Worm (Caenorhabditis elegans) whole organism, L4 larva: ENCODE results near the gene H37A05.2.

Experiments used
- D1046.2 ChIP-seq: fragments of 200-800 bp; sonication (Bioruptor generic); IDR thresholded peaks from 2 replicates; pipeline ENCODE4 v1.3.6; 2022; ENCODE audit warnings: missing genetic modification characterization, missing compliant biosample characterization
- F10B5.3 ChIP-seq: sonication (generic microtip); optimal IDR thresholded peaks from 2 replicates; lab custom pipeline; 2016; ENCODE audit warnings: mild to moderate bottlenecking, missing genetic modification characterization, missing compliant biosample characterization
- F44E2.7 ChIP-seq: fragments of 200-800 bp; sonication (Bioruptor generic); IDR thresholded peaks from 2 replicates; pipeline ENCODE4 v2.1.2; 2022; ENCODE audit warnings: missing genetic modification characterization, missing compliant biosample characterization
- F49E8.2 ChIP-seq: sonication (generic microtip); optimal IDR thresholded peaks from 2 replicates; lab custom pipeline; 2016; ENCODE audit warnings: missing compliant biosample characterization, mild to moderate bottlenecking, missing genetic modification characterization, borderline replicate concordance
- R02D3.7 ChIP-seq: fragments of 150-350 bp; sonication (generic microtip); optimal IDR thresholded peaks from 3 replicates; lab custom pipeline; 2014; ENCODE audit warnings: missing biosample characterization, missing genetic modification characterization
- T20F7.1 ChIP-seq: fragments of 200-800 bp; sonication (Bioruptor generic); optimal IDR thresholded peaks from 2 replicates; lab custom pipeline; 2018; ENCODE audit warnings: mild to moderate bottlenecking, missing genetic modification characterization, missing compliant biosample characterization
- Y105C5A.15 ChIP-seq: fragments of 200-800 bp; sonication (Bioruptor generic); IDR thresholded peaks from 2 replicates; pipeline ENCODE4 v1.3.6; 2022; ENCODE audit warnings: missing genetic modification characterization, missing compliant biosample characterization
- Y48G9A.11 ChIP-seq: fragments of 200-800 bp; sonication (Bioruptor generic); IDR thresholded peaks from 2 replicates; pipeline ENCODE4 v1.3.6; 2022; ENCODE audit warnings: missing genetic modification reagents, missing genetic modification characterization, missing compliant biosample characterization
- Y75B8A.6 ChIP-seq: fragments of 200-800 bp; sonication (Bioruptor generic); IDR thresholded peaks from 2 replicates; pipeline ENCODE4 v1.3.6; 2022; ENCODE audit warnings: missing genetic modification reagents, missing genetic modification characterization, missing compliant biosample characterization
- ZK546.5 ChIP-seq, 2 experiments: sonication (generic microtip); optimal IDR thresholded peaks; 2 replicates each; lab custom pipeline; 2017; ENCODE audit warnings: missing biosample characterization in 2 of 2, missing genetic modification characterization in 2 of 2
- aha-1 ChIP-seq: fragments of 150-350 bp; peaks from one replicate; lab custom pipeline; 2014; ENCODE audit warnings: missing biosample characterization, missing genetic modification characterization
- aly-2 ChIP-seq: sonication (generic microtip); optimal IDR thresholded peaks from 2 replicates; lab custom pipeline; 2018; ENCODE audit warnings: missing biosample characterization, missing genetic modification characterization
- attf-4 ChIP-seq: sonication (generic microtip); optimal IDR thresholded peaks from 3 replicates; lab custom pipeline; 2017; ENCODE audit warnings: missing biosample characterization, missing genetic modification characterization
- ceh-20 ChIP-seq: fragments of 200-800 bp; sonication (Bioruptor generic); IDR thresholded peaks from 2 replicates; pipeline ENCODE4 v1.3.6; 2022; ENCODE audit warnings: missing genetic modification reagents, missing genetic modification characterization, missing compliant biosample characterization
- ceh-28 ChIP-seq: fragments of 150-350 bp; optimal IDR thresholded peaks from 2 replicates; lab custom pipeline; 2014; ENCODE audit warnings: missing biosample characterization, missing genetic modification reagents, missing genetic modification characterization
- ceh-44 ChIP-seq: fragments of 200-800 bp; sonication (Bioruptor generic); IDR thresholded peaks from 2 replicates; pipeline ENCODE4 v1.3.6; 2022; ENCODE audit warnings: missing genetic modification reagents, missing genetic modification characterization, missing compliant biosample characterization
- ceh-82 ChIP-seq: sonication (generic microtip); optimal IDR thresholded peaks from 2 replicates; lab custom pipeline; 2017; ENCODE audit warnings: missing biosample characterization, missing genetic modification characterization
- ces-1 ChIP-seq: fragments of 150-350 bp; sonication (generic microtip); optimal IDR thresholded peaks from 4 replicates; lab custom pipeline; 2014; ENCODE audit warnings: missing biosample characterization, missing genetic modification reagents, missing genetic modification characterization
- daf-8 ChIP-seq: fragments of 200-800 bp; sonication (Bioruptor generic); IDR thresholded peaks from 2 replicates; pipeline ENCODE4 v1.3.6; 2022; ENCODE audit warnings: missing genetic modification characterization, missing compliant biosample characterization
- dmd-6 ChIP-seq: fragments of 200-800 bp; sonication (Bioruptor generic); IDR thresholded peaks from 2 replicates; pipeline ENCODE4 v1.3.6; 2022; ENCODE audit warnings: missing genetic modification reagents, missing genetic modification characterization, missing compliant biosample characterization
- dpl-1 ChIP-seq: fragments of 150-350 bp; optimal IDR thresholded peaks from 2 replicates; lab custom pipeline; 2014; ENCODE audit warnings: missing biosample characterization, missing genetic modification reagents, missing genetic modification characterization
- egl-43 ChIP-seq: fragments of 200-800 bp; sonication (Bioruptor generic); IDR thresholded peaks from 2 replicates; pipeline ENCODE4 v1.3.6; 2022; ENCODE audit warnings: missing genetic modification reagents, missing genetic modification characterization, missing compliant biosample characterization
- fos-1 ChIP-seq: fragments of 150-350 bp; optimal IDR thresholded peaks from 2 replicates; lab custom pipeline; 2014; ENCODE audit warnings: missing biosample characterization, missing genetic modification characterization
- hif-1 ChIP-seq, 2 experiments: sonication (generic microtip); optimal IDR thresholded peaks; 2 replicates each; lab custom pipeline; 2016 to 2017; ENCODE audit warnings: missing compliant biosample characterization in 2 of 2, missing genetic modification characterization in 2 of 2, missing genetic modification reagents in 2 of 2, missing genotype in 2 of 2, mild to moderate bottlenecking in 1 of 2
- jun-1 ChIP-seq: fragments of 150-350 bp; optimal IDR thresholded peaks from 2 replicates; lab custom pipeline; 2014; ENCODE audit warnings: missing biosample characterization, missing genetic modification reagents, missing genetic modification characterization
- lim-7 ChIP-seq: fragments of 200-800 bp; sonication (Bioruptor generic); IDR thresholded peaks from 2 replicates; pipeline ENCODE4 v1.3.6; 2022; ENCODE audit warnings: missing genetic modification characterization, missing compliant biosample characterization
- lin-1 ChIP-seq: fragments of 200-800 bp; sonication (Bioruptor generic); IDR thresholded peaks from 2 replicates; pipeline ENCODE4 v1.3.6; 2022; ENCODE audit warnings: missing genetic modification reagents, missing genetic modification characterization, missing compliant biosample characterization
- lin-13 ChIP-seq: fragments of 150-350 bp; optimal IDR thresholded peaks from 2 replicates; lab custom pipeline; 2014; ENCODE audit warnings: missing biosample characterization, missing genetic modification reagents, missing genetic modification characterization
- lin-15B ChIP-seq: fragments of 150-350 bp; sonication (generic microtip); optimal IDR thresholded peaks from 3 replicates; lab custom pipeline; 2014; ENCODE audit warnings: missing biosample characterization, missing genetic modification characterization
- lin-38 ChIP-seq: fragments of 200-800 bp; sonication (Bioruptor generic); IDR thresholded peaks from 2 replicates; pipeline ENCODE4 v1.3.6; 2022; ENCODE audit warnings: missing genetic modification reagents, missing genetic modification characterization, missing compliant biosample characterization
- lin-39 ChIP-seq: fragments of 150-350 bp; optimal IDR thresholded peaks from 2 replicates; lab custom pipeline; 2014; ENCODE audit warnings: missing biosample characterization, missing genetic modification reagents, missing genetic modification characterization
- lir-3 ChIP-seq: sonication (generic microtip); optimal IDR thresholded peaks from 2 replicates; lab custom pipeline; 2016; ENCODE audit warnings: mild to moderate bottlenecking, missing genetic modification characterization, missing compliant biosample characterization
- madf-5 ChIP-seq, 2 experiments: fragments of 200-800 bp; sonication (Bioruptor generic); IDR thresholded peaks; 2 replicates each; pipeline ENCODE4 v1.3.6; 2022; ENCODE audit warnings: missing compliant biosample characterization in 2 of 2, missing genetic modification characterization in 2 of 2
- madf-9 ChIP-seq: fragments of 200-800 bp; sonication (Bioruptor generic); conservative IDR thresholded peaks from 2 replicates; pipeline ENCODE4 v1.3.6; 2022; ENCODE audit warnings: missing genetic modification reagents, missing genetic modification characterization, missing compliant biosample characterization
- mes-2 ChIP-seq: sonication (generic microtip); optimal IDR thresholded peaks from 2 replicates; lab custom pipeline; 2016; ENCODE audit warnings: missing genotype, mild to moderate bottlenecking, missing genetic modification characterization, missing compliant biosample characterization; ENCODE audit not compliant: poor library complexity, severe bottlenecking
- mxl-2 ChIP-seq: fragments of 200-800 bp; sonication (Bioruptor generic); conservative IDR thresholded peaks from 2 replicates; pipeline ENCODE4 v1.3.6; 2022; ENCODE audit warnings: missing genetic modification reagents, missing genetic modification characterization, missing compliant biosample characterization
- nhr-11 ChIP-seq: fragments of 150-350 bp; optimal IDR thresholded peaks from 2 replicates; lab custom pipeline; 2014; ENCODE audit warnings: missing biosample characterization, missing genetic modification characterization
- nhr-111 ChIP-seq: fragments of 200-800 bp; sonication (Bioruptor generic); optimal IDR thresholded peaks from 2 replicates; lab custom pipeline; 2018; ENCODE audit warnings: mild to moderate bottlenecking, missing genetic modification characterization, missing compliant biosample characterization
- nhr-41 ChIP-seq: fragments of 200-800 bp; sonication (Bioruptor generic); IDR thresholded peaks from 2 replicates; pipeline ENCODE4 v1.3.6; 2022; ENCODE audit warnings: missing genetic modification reagents, missing genetic modification characterization, missing compliant biosample characterization
- nhr-42 ChIP-seq: fragments of 200-800 bp; sonication (Bioruptor generic); IDR thresholded peaks from 2 replicates; pipeline ENCODE4 v1.3.6; 2022; ENCODE audit warnings: missing genetic modification characterization, missing compliant biosample characterization
- nhr-48 ChIP-seq: sonication (generic microtip); optimal IDR thresholded peaks from 2 replicates; lab custom pipeline; 2016; ENCODE audit warnings: mild to moderate bottlenecking, missing genetic modification characterization, missing compliant biosample characterization
- pqm-1 ChIP-seq: sonication (generic microtip); optimal IDR thresholded peaks from 2 replicates; lab custom pipeline; 2017; ENCODE audit warnings: missing biosample characterization, missing genetic modification characterization
- rbr-2 ChIP-seq: sonication (generic microtip); optimal IDR thresholded peaks from 2 replicates; lab custom pipeline; 2016; ENCODE audit warnings: missing genotype, missing genetic modification characterization, missing compliant biosample characterization
- sdz-12 ChIP-seq: fragments of 200-800 bp; sonication (Bioruptor generic); optimal IDR thresholded peaks from 2 replicates; lab custom pipeline; 2018; ENCODE audit warnings: mild to moderate bottlenecking, missing genetic modification characterization, missing compliant biosample characterization
- skn-1 ChIP-seq: fragments of 150-350 bp; optimal IDR thresholded peaks from 2 replicates; lab custom pipeline; 2014; ENCODE audit warnings: missing biosample characterization, missing genetic modification characterization
- snpc-1.2 ChIP-seq: fragments of 200-800 bp; sonication (Bioruptor generic); IDR thresholded peaks from 2 replicates; pipeline ENCODE4 v1.3.6; 2022; ENCODE audit warnings: missing genetic modification reagents, missing genetic modification characterization, missing compliant biosample characterization
- snpc-4 ChIP-seq: fragments of 150-350 bp; optimal IDR thresholded peaks from 2 replicates; lab custom pipeline; 2014; ENCODE audit warnings: missing biosample characterization, missing genetic modification characterization
- spr-3 ChIP-seq: fragments of 200-800 bp; sonication (Bioruptor generic); optimal IDR thresholded peaks from 2 replicates; lab custom pipeline; 2018; ENCODE audit warnings: mild to moderate bottlenecking, missing genetic modification characterization, missing compliant biosample characterization
- unc-130 ChIP-seq: sonication (generic microtip); optimal IDR thresholded peaks from 2 replicates; lab custom pipeline; 2016; ENCODE audit warnings: missing genetic modification reagents, missing genetic modification characterization, missing compliant biosample characterization
- vab-7 ChIP-seq: fragments of 200-800 bp; sonication (Bioruptor generic); IDR thresholded peaks from 2 replicates; pipeline ENCODE4 v1.3.6; 2022; ENCODE audit warnings: missing genetic modification reagents, missing genetic modification characterization, missing compliant biosample characterization
- zip-11 ChIP-seq: fragments of 200-800 bp; sonication (Bioruptor generic); IDR thresholded peaks from 2 replicates; pipeline ENCODE4 v1.3.6; 2022; ENCODE audit warnings: missing genetic modification characterization, missing compliant biosample characterization
- ztf-11 ChIP-seq: fragments of 150-350 bp; optimal IDR thresholded peaks from 2 replicates; lab custom pipeline; 2014; ENCODE audit warnings: missing biosample characterization, missing genetic modification characterization
- ztf-7 ChIP-seq: fragments of 150-350 bp; optimal IDR thresholded peaks from 2 replicates; lab custom pipeline; 2014; ENCODE audit warnings: missing biosample characterization, missing genetic modification characterization

The H37A05.2 gene

DNA sequence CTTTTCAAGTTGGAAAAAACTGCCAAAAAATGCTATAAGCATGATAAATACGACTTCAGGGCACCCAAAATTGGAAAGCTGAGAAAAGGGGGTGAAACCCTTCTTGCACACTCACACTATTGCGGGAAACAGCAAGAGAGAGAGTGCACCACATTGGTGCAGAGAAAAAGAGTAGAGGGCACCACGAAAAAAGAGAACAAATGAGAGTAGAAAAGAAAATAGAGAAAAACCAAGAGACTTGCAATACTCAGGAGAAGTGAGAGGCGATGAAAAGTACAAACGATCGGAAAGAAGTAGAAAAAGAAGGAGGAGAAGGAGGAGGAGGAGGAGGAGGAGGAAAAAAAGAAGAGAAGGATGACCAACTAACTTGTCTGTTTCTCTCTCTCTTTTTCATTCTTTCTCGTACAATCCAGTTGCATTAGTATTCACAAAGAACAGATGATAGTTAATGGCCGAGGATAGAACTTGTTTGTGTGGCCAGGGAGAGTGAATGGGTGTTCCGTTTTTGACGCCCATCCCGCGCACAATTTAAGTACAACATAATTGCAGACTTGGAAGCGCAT, 21.2 kb upstream of the H37A05.2 start (continued):
- no peak for TF ChIP-seq ztf-11 (tag; lab: Kevin White, UChicago)
- peak; percentile 41 for TF ChIP-seq lin-39 (tag; lab: Kevin White, UChicago)
- no peak for TF ChIP-seq mxl-2 (GFP tag; lab: Robert Waterston, UW)
- no peak for TF ChIP-seq sdz-12 (GFP tag; lab: Kevin White, UChicago)
- no peak for TF ChIP-seq madf-9
- TF ChIP-seq dpl-1 (GFP tag; lab: Kevin White, UChicago): peak; percentile 33
- TF ChIP-seq lim-7 (GFP tag; lab: Robert Waterston, UW): no peak
- no peak for TF ChIP-seq Y48G9A.11
- no peak for TF ChIP-seq aly-2 (tag; lab: Kevin White, UChicago)
- TF ChIP-seq snpc-1.2 (GFP tag; lab: Robert Waterston, UW): no peak; the same call in 1 of the 2 replicates
- peak; percentile 49 for TF ChIP-seq ceh-28 (tag; lab: Kevin White, UChicago)
- TF ChIP-seq daf-8 (GFP tag; lab: Robert Waterston, UW): no peak
- no peak for TF ChIP-seq attf-4 (tag; lab: Kevin White, UChicago)
- no peak for TF ChIP-seq F44E2.7 (GFP tag; lab: Robert Waterston, UW)
- no peak for TF ChIP-seq D1046.2 (GFP tag; lab: Robert Waterston, UW)
- peak; percentile 37 for TF ChIP-seq dmd-6 (GFP tag; lab: Robert Waterston, UW)
- TF ChIP-seq Y75B8A.6 (GFP tag; lab: Robert Waterston, UW): 0 out of 2 replicates have a peak, but pooled peaks have one; percentile 36
- no peak for TF ChIP-seq ceh-20
- TF ChIP-seq unc-130 (GFP tag; lab: Kevin White, UChicago): no peak
- TF ChIP-seq fos-1 (tag; lab: Kevin White, UChicago): no peak
- TF ChIP-seq lin-38 (GFP tag; lab: Robert Waterston, UW): peak; percentile 45
- no peak for TF ChIP-seq vab-7 (GFP tag; lab: Robert Waterston, UW)
- no peak for TF ChIP-seq zip-11 (GFP tag; lab: Robert Waterston, UW)
- TF ChIP-seq ceh-44: no peak
- TF ChIP-seq aha-1 (tag; lab: Kevin White, UChicago): no peak
- TF ChIP-seq rbr-2 (tag; lab: Kevin White, UChicago): peak; percentile 62
- TF ChIP-seq F49E8.2 (tag; lab: Kevin White, UChicago): no peak
- TF ChIP-seq T20F7.1 (GFP tag; lab: Kevin White, UChicago): no peak
- TF ChIP-seq mes-2 (tag; lab: Kevin White, UChicago): peak; percentile 53
- no peak for TF ChIP-seq ces-1
- TF ChIP-seq hif-1 (tag; optimal IDR thresholded peaks at IDR 0.05; lab: Kevin White, UChicago): peak in 1 of 2 experiments; percentile 49
- no peak for TF ChIP-seq lin-1 (GFP tag; lab: Robert Waterston, UW)
- no peak for TF ChIP-seq nhr-42 (GFP tag; lab: Robert Waterston, UW)
- TF ChIP-seq skn-1 (tag; lab: Kevin White, UChicago): no peak
- TF ChIP-seq egl-43 (GFP tag; lab: Robert Waterston, UW): no peak
- peak; percentile 22 for TF ChIP-seq nhr-48 (tag; lab: Kevin White, UChicago)
- TF ChIP-seq nhr-11 (tag; lab: Kevin White, UChicago): peak; percentile 42
- no peak for TF ChIP-seq ZK546.5 (tag; optimal IDR thresholded peaks at IDR 0.05; lab: Kevin White, UChicago)
- no peak for TF ChIP-seq jun-1
- TF ChIP-seq Y105C5A.15 (GFP tag; lab: Robert Waterston, UW): no peak
- no peak for TF ChIP-seq snpc-4 (tag; lab: Kevin White, UChicago)
- no peak for TF ChIP-seq spr-3 (GFP tag; lab: Kevin White, UChicago)
- no peak for TF ChIP-seq ztf-7 (tag; lab: Kevin White, UChicago)
- peak; percentile 4 for TF ChIP-seq nhr-111
- TF ChIP-seq lin-15B (tag; lab: Kevin White, UChicago): no peak
- no peak for TF ChIP-seq lin-13 (GFP tag; lab: Kevin White, UChicago)
- no peak for TF ChIP-seq pqm-1 (tag; lab: Kevin White, UChicago)
- no peak for TF ChIP-seq R02D3.7
- TF ChIP-seq F10B5.3: no peak
- no peak for TF ChIP-seq lir-3 (tag; lab: Kevin White, UChicago)
- TF ChIP-seq madf-5 (GFP tag; IDR thresholded peaks at IDR 0.05; lab: Robert Waterston, UW): no peak
- TF ChIP-seq nhr-41 (GFP tag; lab: Robert Waterston, UW): no peak
- no peak for TF ChIP-seq ceh-82 (tag; lab: Kevin White, UChicago)
